Fruit fly (Drosophila melanogaster) whole organism, wandering third instar larva: ENCODE measurements around the gene GAA1.

Source experiments
- Abd-B ChIP-seq: fragments of >200 bp; optimal IDR thresholded peaks from 2 replicates; lab custom pipeline; 2017; ENCODE audit warnings: missing biosample characterization, missing genetic modification characterization
- CG32264 ChIP-seq: fragments of 200-800 bp; sonication (Bioruptor generic); optimal IDR thresholded peaks from 2 replicates; lab custom pipeline; 2016; ENCODE audit warnings: missing biosample characterization, missing genetic modification characterization
- Dfd ChIP-seq: fragments of >200 bp; optimal IDR thresholded peaks from 2 replicates; lab custom pipeline; 2017; ENCODE audit warnings: missing biosample characterization, missing genetic modification characterization
- GATAd ChIP-seq: sonication (Bioruptor generic); optimal IDR thresholded peaks from 2 replicates; lab custom pipeline; 2016; ENCODE audit warnings: missing biosample characterization, missing genetic modification characterization
- Hnf4 ChIP-seq: fragments of 200-800 bp; sonication (Bioruptor generic); optimal IDR thresholded peaks from 2 replicates; lab custom pipeline; 2016; ENCODE audit warnings: missing biosample characterization, mild to moderate bottlenecking, missing genetic modification characterization
- Hr78 ChIP-seq: fragments of >200 bp; optimal IDR thresholded peaks from 2 replicates; lab custom pipeline; 2017; ENCODE audit warnings: missing biosample characterization, missing genetic modification characterization
- Myc ChIP-seq: fragments of >200 bp; optimal IDR thresholded peaks from 2 replicates; lab custom pipeline; 2017
- N ChIP-seq: fragments of >200 bp; optimal IDR thresholded peaks from 2 replicates; lab custom pipeline; 2018; ENCODE audit warnings: missing biosample characterization, missing external identifiers, missing genetic modification characterization
- dmrt93B ChIP-seq: fragments of 200-800 bp; sonication (Bioruptor generic); optimal IDR thresholded peaks from 2 replicates; lab custom pipeline; 2018; ENCODE audit warnings: missing biosample characterization, mild to moderate bottlenecking, missing genetic modification characterization
- fru ChIP-seq: fragments of 200-800 bp; sonication (Bioruptor generic); optimal IDR thresholded peaks from 3 replicates; lab custom pipeline; 2016; ENCODE audit warnings: missing biosample characterization, mild to moderate bottlenecking, missing genetic modification characterization
- psq ChIP-seq: fragments of 200-800 bp; sonication (Bioruptor generic); optimal IDR thresholded peaks from 3 replicates; lab custom pipeline; 2017; ENCODE audit warnings: missing biosample characterization, mild to moderate bottlenecking, missing genetic modification characterization, moderate library complexity
- rgr ChIP-seq: fragments of 200-800 bp; sonication (Bioruptor generic); optimal IDR thresholded peaks from 3 replicates; lab custom pipeline; 2016; ENCODE audit warnings: missing biosample characterization, mild to moderate bottlenecking, missing genetic modification characterization

dm6 chrX:5852677-5853076 lies 20.5 kb downstream of the GAA1 start:
- no peak for TF ChIP-seq fru (GFP tag; lab: Kevin White, UChicago)
- TF ChIP-seq psq (GFP tag; lab: Kevin White, UChicago) = no peak
- no peak for TF ChIP-seq Hr78 (GFP tag; lab: Kevin White, UChicago)
- no peak for TF ChIP-seq CG32264 (GFP tag; lab: Kevin White, UChicago)
- TF ChIP-seq Dfd (GFP tag; lab: Kevin White, UChicago) = no peak
- TF ChIP-seq N (GFP tag; lab: Kevin White, UChicago) = no peak
- no peak for TF ChIP-seq GATAd
- no peak for TF ChIP-seq rgr (GFP tag; lab: Kevin White, UChicago)
- TF ChIP-seq Hnf4 = no peak
- no peak for TF ChIP-seq Myc
- TF ChIP-seq dmrt93B (GFP tag; lab: Kevin White, UChicago) = no peak
- TF ChIP-seq Abd-B = no peak
